Worm (Caenorhabditis elegans): ENCODE results near the gene mlc-4.

Gene mlc-4

ce11 chrIII:3377700-3378099 lies 15.9 kb downstream of the mlc-4 start:
- no peak for TF ChIP-seq nhr-11 (tag; optimal IDR thresholded peaks at IDR 0.05)
- no peak for TF ChIP-seq syd-9 (tag; optimal IDR thresholded peaks at IDR 0.05)
- TF ChIP-seq eyg-1 (tag; optimal IDR thresholded peaks at IDR 0.05), result no peak
- no peak for TF ChIP-seq mec-3 (tag; optimal IDR thresholded peaks at IDR 0.05; ENCODE audit: borderline replicate concordance)
- no peak for TF ChIP-seq ceh-18 (tag; optimal IDR thresholded peaks at IDR 0.05)
- TF ChIP-seq elt-2 (tag; optimal IDR thresholded peaks at IDR 0.05), result no peak
- TF ChIP-seq ceh-34 (tag; optimal IDR thresholded peaks at IDR 0.05), result no peak
- TF ChIP-seq ceh-14 (tag; optimal IDR thresholded peaks at IDR 0.05), result no peak
- TF ChIP-seq ceh-48 (tag; optimal IDR thresholded peaks at IDR 0.05), result no peak
- TF ChIP-seq K02D7.2 (tag; optimal IDR thresholded peaks at IDR 0.05), result no peak
- no peak for TF ChIP-seq ref-2 (tag; optimal IDR thresholded peaks at IDR 0.05)

ce11 chrIII:3377134-3377533 lies 16.5 kb downstream of the mlc-4 start:
- TF ChIP-seq F13H6.1 (tag; optimal IDR thresholded peaks at IDR 0.05), result no peak

- TF ChIP-seq ahr-1 (tag; optimal IDR thresholded peaks at IDR 0.05) (no peak), unc-86 (tag; optimal IDR thresholded peaks at IDR 0.05) (no peak), elt-2 (tag; optimal IDR thresholded peaks at IDR 0.05) (no peak), npax-4 (tag; optimal IDR thresholded peaks at IDR 0.05) (no peak), hlh-15 (tag; optimal IDR thresholded peaks at IDR 0.05) (no peak), gmeb-2 (tag; optimal IDR thresholded peaks at IDR 0.05) (no peak), ztf-16 (tag; optimal IDR thresholded peaks at IDR 0.05) (no peak), madf-2 (tag; optimal IDR thresholded peaks at IDR 0.05) (no peak), che-1 (tag; optimal IDR thresholded peaks at IDR 0.05) (no peak), nhr-11 (tag; optimal IDR thresholded peaks at IDR 0.05) (no peak), C08G9.2 (tag; optimal IDR thresholded peaks at IDR 0.05) (no peak), pros-1 (tag; optimal IDR thresholded peaks at IDR 0.05) (no peak), nhr-232 (tag; optimal IDR thresholded peaks at IDR 0.05) (no peak), ceh-6 (GFP tag; optimal IDR thresholded peaks at IDR 0.05) (no peak), unc-42 (tag; optimal IDR thresholded peaks at IDR 0.05) (no peak), unc-55 (GFP tag; optimal IDR thresholded peaks at IDR 0.05) (no peak), ceh-34 (tag; optimal IDR thresholded peaks at IDR 0.05) (no peak), F13H6.1 (tag; optimal IDR thresholded peaks at IDR 0.05) (no peak), pag-3 (tag; optimal IDR thresholded peaks at IDR 0.05; ENCODE audit: borderline replicate concordance) (no peak), fkh-10 (GFP tag; optimal IDR thresholded peaks at IDR 0.05) (no peak)
Measured at ce11 chrIII:3372278-3372677, 21.3 kb downstream of the mlc-4 start.

- TF ChIP-seq ceh-18 (tag; optimal IDR thresholded peaks at IDR 0.05) (no peak), elt-2 (tag; optimal IDR thresholded peaks at IDR 0.05) (peak; percentile 53)
Measured at ce11 chrIII:3370770-3371169, 22.8 kb downstream of the mlc-4 start.

- TF ChIP-seq elt-2 (tag; optimal IDR thresholded peaks at IDR 0.05) (peak; percentile 90), ceh-6 (GFP tag; optimal IDR thresholded peaks at IDR 0.05) (no peak)
Measured at ce11 chrIII:3370054-3370453, 23.5 kb downstream of the mlc-4 start, which contains the start of gene prk-2. Gene prk-2, minus strand, starts transcription at chrIII:3370209.

- TF ChIP-seq K02D7.2 (tag; optimal IDR thresholded peaks at IDR 0.05) (no peak), ceh-31 (tag; optimal IDR thresholded peaks at IDR 0.05) (no peak), pqm-1 (tag; optimal IDR thresholded peaks at IDR 0.05) (no peak)
Measured at ce11 chrIII:3367772-3368171, 25.8 kb downstream of the mlc-4 start.

- TF ChIP-seq elt-2 (tag; optimal IDR thresholded peaks at IDR 0.05) (no peak), nfya-1 (tag; optimal IDR thresholded peaks at IDR 0.05) (peak; percentile 79)
Measured at ce11 chrIII:3360067-3360466, 33.5 kb downstream of the mlc-4 start.

Data from whole organism, late embryonic.